Worm (Caenorhabditis elegans) whole organism, L4/young adult: ENCODE measurements around the gene srj-54.
A peak's percentile ranks its signal among the peaks of the same experiment; 100 is the strongest.

Source experiments
- W03F9.2 ChIP-seq: fragments of 150-350 bp; optimal IDR thresholded peaks from 2 replicates; lab custom pipeline; 2014; ENCODE audit warnings: missing biosample characterization, missing genetic modification characterization
- dao-5 ChIP-seq: sonication (generic microtip); optimal IDR thresholded peaks from 2 replicates; lab custom pipeline; 2016; ENCODE audit warnings: missing genotype, missing genetic modification characterization, moderate library complexity, missing compliant biosample characterization
- him-1 ChIP-seq: sonication (generic microtip); optimal IDR thresholded peaks from 2 replicates; lab custom pipeline; 2016; ENCODE audit warnings: missing genotype, missing genetic modification reagents, missing genetic modification characterization, missing compliant biosample characterization

The srj-54 gene

DNA sequence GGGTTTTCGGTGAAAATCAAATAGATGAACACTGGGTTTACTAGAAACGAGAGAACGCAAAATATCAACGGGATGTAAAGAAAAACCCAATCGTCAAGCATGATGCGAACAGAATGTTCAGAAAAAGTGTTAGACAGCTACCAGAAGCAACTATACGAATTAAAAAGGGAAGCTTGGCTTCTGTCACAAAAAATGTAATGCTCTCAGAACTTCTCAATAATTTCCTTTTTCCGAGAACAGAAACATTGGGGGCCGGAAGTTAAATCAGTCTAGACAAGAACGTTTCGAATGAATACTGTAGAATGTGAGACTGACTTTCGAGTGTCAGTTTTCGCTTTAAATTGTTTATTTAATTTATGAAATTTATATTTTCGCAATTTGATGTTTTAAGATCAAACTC, at the start of gene srj-54:
srj-54 (minus strand) TSS at position 101 of the 400 bp plus-strand sequence.
- no peak for TF ChIP-seq him-1 (tag; lab: Kevin White, UChicago)
- TF ChIP-seq W03F9.2, result no peak

ce11 chrV:2903227-2903626, 43.6 kb upstream of the srj-54 start, which contains the start of gene C31B8.7:
C31B8.7 (minus strand) TSS chrV:2903327.
- TF ChIP-seq W03F9.2 (no peak), him-1 (tag; lab: Kevin White, UChicago) (no peak), dao-5 (tag; lab: Kevin White, UChicago) (no peak)

ce11 chrV:2899867-2900266, 40.2 kb upstream of the srj-54 start, which contains the start of gene str-46:
str-46 (minus strand) TSS chrV:2899967.
- no peak for TF ChIP-seq him-1 (tag; lab: Kevin White, UChicago)
- no peak for TF ChIP-seq dao-5 (tag; lab: Kevin White, UChicago)

ce11 chrV:2896198-2896660, 36.6 kb upstream of the srj-54 start, which contains the start of gene pals-32:
pals-32 (plus strand) TSS chrV:2896610.
- TF ChIP-seq him-1 (tag; lab: Kevin White, UChicago) (no peak), W03F9.2 (peak; percentile 29)

ce11 chrV:2892976-2893375, 33.3 kb upstream of the srj-54 start, which contains the start of gene srh-127:
srh-127 (plus strand) TSS chrV:2893276.
- TF ChIP-seq him-1 (tag; lab: Kevin White, UChicago), result no peak
- TF ChIP-seq dao-5 (tag; lab: Kevin White, UChicago), result no peak
- no peak for TF ChIP-seq W03F9.2

DNA sequence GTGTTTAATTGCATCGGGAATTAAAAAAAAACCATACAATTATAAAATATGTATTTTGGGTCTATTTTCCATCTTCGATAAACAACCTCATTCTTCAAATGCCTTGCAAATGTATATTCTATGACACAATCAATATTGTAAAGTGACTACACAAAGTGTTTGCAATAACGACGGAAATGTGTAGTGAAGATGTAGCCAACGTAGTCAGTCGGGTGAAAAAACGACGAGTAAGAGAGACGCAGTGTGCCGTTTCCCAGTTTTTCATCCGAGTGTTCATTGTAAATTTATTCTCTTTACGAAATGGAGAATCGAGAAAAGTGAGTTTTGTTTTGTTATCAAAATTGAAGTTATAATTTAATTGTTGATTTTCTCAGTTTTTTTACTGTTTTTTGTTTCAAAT, 32.3 kb upstream of the srj-54 start, which contains the start of gene F37B4.15:
F37B4.15 (plus strand) TSS at position 301 of the 400 bp plus-strand sequence.
- no peak for TF ChIP-seq him-1 (tag; lab: Kevin White, UChicago)
- no peak for TF ChIP-seq W03F9.2
- no peak for TF ChIP-seq dao-5 (tag; lab: Kevin White, UChicago)

- no peak for TF ChIP-seq him-1 (tag; lab: Kevin White, UChicago)
- TF ChIP-seq dao-5 (tag; lab: Kevin White, UChicago), result no peak
- TF ChIP-seq W03F9.2, result no peak
Measured at ce11 chrV:2888681-2889080, 29.0 kb upstream of the srj-54 start, which contains the start of gene srw-4. srw-4 (minus strand) TSS chrV:2888781.

ce11 chrV:2888265-2888664, 28.6 kb upstream of the srj-54 start:
- no peak for TF ChIP-seq W03F9.2
- TF ChIP-seq him-1 (tag; lab: Kevin White, UChicago), result no peak
- TF ChIP-seq dao-5 (tag; lab: Kevin White, UChicago), result no peak

ce11 chrV:2884411-2884810, 24.8 kb upstream of the srj-54 start, which contains the start of gene sre-24:
sre-24 (plus strand) TSS chrV:2884711.
- TF ChIP-seq W03F9.2 (no peak), him-1 (tag; lab: Kevin White, UChicago) (no peak), dao-5 (tag; lab: Kevin White, UChicago) (no peak)

- no peak for TF ChIP-seq dao-5 (tag; lab: Kevin White, UChicago)
- TF ChIP-seq him-1 (tag; lab: Kevin White, UChicago), result no peak
- no peak for TF ChIP-seq W03F9.2
Measured at ce11 chrV:2883097-2883496, 23.5 kb upstream of the srj-54 start.

DNA sequence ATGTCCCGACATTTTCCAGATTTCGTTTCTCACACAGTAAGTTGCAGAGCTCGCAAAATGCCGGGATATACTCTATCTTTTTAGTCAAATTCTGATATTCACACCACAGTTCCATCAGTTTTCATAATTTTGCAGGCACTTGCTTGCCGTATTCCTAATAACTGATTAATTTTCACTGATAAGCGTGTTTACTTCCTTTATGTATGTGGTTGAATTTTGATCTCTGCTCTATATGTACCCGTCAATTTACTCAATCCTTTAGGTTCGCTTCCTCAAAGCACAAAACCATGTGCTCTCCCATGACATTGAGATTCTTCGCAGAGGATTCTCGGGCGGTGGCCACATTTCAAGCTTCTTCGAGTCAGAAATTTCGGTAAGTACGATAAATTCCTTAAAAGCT, 21.9 kb upstream of the srj-54 start:
- TF ChIP-seq W03F9.2, result no peak
- no peak for TF ChIP-seq dao-5 (tag; lab: Kevin White, UChicago)
- no peak for TF ChIP-seq him-1 (tag; lab: Kevin White, UChicago)

- TF ChIP-seq him-1 (tag; lab: Kevin White, UChicago) (no peak), W03F9.2 (no peak), dao-5 (tag; lab: Kevin White, UChicago) (no peak)
Measured at ce11 chrV:2881016-2881415, 21.4 kb upstream of the srj-54 start, which contains the start of gene ifc-1. ifc-1 (plus strand) TSS chrV:2881393.

- TF ChIP-seq dao-5 (tag; lab: Kevin White, UChicago) (no peak), him-1 (tag; lab: Kevin White, UChicago) (no peak), W03F9.2 (no peak)
Measured at ce11 chrV:2880356-2880755, 20.7 kb upstream of the srj-54 start.

- TF ChIP-seq dao-5 (tag; lab: Kevin White, UChicago) (no peak), W03F9.2 (no peak), him-1 (tag; lab: Kevin White, UChicago) (no peak)
Measured at ce11 chrV:2879801-2880200, 20.2 kb upstream of the srj-54 start, which contains the start of gene str-39. str-39 (minus strand) TSS chrV:2879901.

ce11 chrV:2877509-2877908, 17.9 kb upstream of the srj-54 start, which contains the start of gene F37B4.10:
F37B4.10 (minus strand) TSS chrV:2877609.
- TF ChIP-seq him-1 (tag; lab: Kevin White, UChicago) (no peak), W03F9.2 (no peak), dao-5 (tag; lab: Kevin White, UChicago) (no peak)
